Worm (Caenorhabditis elegans): Measurements from ENCODE around the gene Y38F1A.7.

DNA sequence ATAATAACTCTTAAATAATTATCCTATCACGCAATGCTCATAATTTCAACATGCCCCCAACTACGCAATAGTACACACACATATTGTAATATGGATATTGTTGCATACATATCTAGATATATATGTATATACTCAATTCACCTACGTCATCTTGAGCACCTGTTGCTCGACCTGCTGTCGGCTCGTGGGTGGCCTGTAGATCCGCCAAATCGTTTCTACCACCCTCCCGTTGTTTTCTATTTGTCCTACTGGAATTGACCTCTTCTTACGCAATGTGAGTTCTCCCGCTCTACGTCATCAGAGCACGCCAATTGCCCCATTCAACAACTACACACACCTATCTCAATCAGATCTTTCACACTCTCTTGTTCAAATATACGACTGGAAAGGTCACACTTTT, 11.8 kb downstream of the Y38F1A.7 start:
- no peak for TF ChIP-seq unc-86 (tag; optimal IDR thresholded peaks at IDR 0.05)
- no peak for TF ChIP-seq elt-3 (tag; optimal IDR thresholded peaks at IDR 0.05)
- TF ChIP-seq unc-62 (GFP tag; optimal IDR thresholded peaks at IDR 0.05): no peak
- no peak for TF ChIP-seq tbx-2 (tag; optimal IDR thresholded peaks at IDR 0.05)
- no peak for TF ChIP-seq unc-30 (tag; optimal IDR thresholded peaks at IDR 0.05)
- TF ChIP-seq unc-130 (tag; optimal IDR thresholded peaks at IDR 0.05): no peak
- TF ChIP-seq unc-98 (GFP tag; IDR thresholded peaks at IDR 0.05): no peak
- TF ChIP-seq sox-4 (tag; optimal IDR thresholded peaks at IDR 0.05): no peak
- no peak for TF ChIP-seq aha-1 (tag; optimal IDR thresholded peaks at IDR 0.05)
- no peak for TF ChIP-seq egl-27 (tag; optimal IDR thresholded peaks at IDR 0.05)
- no peak for TF ChIP-seq ceh-82 (tag; optimal IDR thresholded peaks at IDR 0.05)
- TF ChIP-seq ets-5 (GFP tag; IDR thresholded peaks at IDR 0.05): no peak
- no peak for TF ChIP-seq lin-39 (tag; optimal IDR thresholded peaks at IDR 0.05)

Data from whole organism, L1 larva.